Worm (Caenorhabditis elegans) whole organism, mixed stage, embryonic: ENCODE results near the gene fbxa-73.

Experiments used
- blmp-1 ChIP-seq: fragments of 150-350 bp; optimal IDR thresholded peaks from 2 replicates; lab custom pipeline; 2014; ENCODE audit warnings: missing biosample characterization, missing genetic modification characterization
- ceh-39 ChIP-seq: fragments of 150-350 bp; optimal IDR thresholded peaks from 2 replicates; lab custom pipeline; 2014; ENCODE audit warnings: missing biosample characterization, missing genetic modification characterization
- elt-3 ChIP-seq: fragments of 150-350 bp; optimal IDR thresholded peaks from 2 replicates; lab custom pipeline; 2014; ENCODE audit warnings: missing biosample characterization, missing genetic modification characterization
- lin-13 ChIP-seq: fragments of 150-350 bp; optimal IDR thresholded peaks from 2 replicates; lab custom pipeline; 2014; ENCODE audit warnings: missing biosample characterization, missing genetic modification characterization
- mep-1 ChIP-seq: fragments of 150-350 bp; optimal IDR thresholded peaks from 2 replicates; lab custom pipeline; 2017; ENCODE audit warnings: missing biosample characterization, missing genetic modification reagents, missing genetic modification characterization, inconsistent platforms
- mls-2 ChIP-seq: sonication (generic microtip); optimal IDR thresholded peaks from 2 replicates; lab custom pipeline; 2016; ENCODE audit warnings: mild to moderate bottlenecking, missing genetic modification characterization, moderate library complexity, missing compliant biosample characterization
- nhr-237 ChIP-seq: fragments of 150-350 bp; optimal IDR thresholded peaks from 2 replicates; lab custom pipeline; 2014; ENCODE audit warnings: missing biosample characterization, missing genetic modification characterization

DNA sequence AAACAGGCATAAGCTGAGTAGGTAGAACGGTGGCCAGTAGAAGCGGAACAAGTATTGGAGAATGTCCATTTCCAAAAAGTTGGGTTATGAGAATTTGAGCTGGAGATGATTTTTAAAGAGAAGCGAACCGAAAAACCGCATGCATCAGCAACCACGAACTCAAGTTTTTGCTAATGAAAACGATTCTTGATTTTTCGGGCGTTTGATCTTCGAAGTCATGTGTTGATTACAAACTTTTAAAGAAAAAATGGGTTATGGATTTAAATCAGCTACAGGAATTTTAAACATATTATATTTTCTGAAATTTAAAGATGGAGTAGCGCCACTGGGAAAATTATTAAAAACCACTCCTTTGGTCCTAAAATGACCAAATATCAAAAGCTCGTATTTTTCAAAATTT lies 29.3 kb upstream of the fbxa-73 start, which contains the start of gene srd-65:
- TF ChIP-seq elt-3 (tag; lab: Kevin White, UChicago): no peak
- no peak for TF ChIP-seq mls-2 (tag; lab: Kevin White, UChicago)
- TF ChIP-seq ceh-39 (tag; lab: Kevin White, UChicago): no peak
- no peak for TF ChIP-seq nhr-237 (tag; lab: Kevin White, UChicago)
- no peak for TF ChIP-seq blmp-1 (tag; lab: Kevin White, UChicago)
- no peak for TF ChIP-seq lin-13 (tag; lab: Kevin White, UChicago)
- TF ChIP-seq mep-1 (tag; lab: Kevin White, UChicago): no peak
